Fruit fly (Drosophila melanogaster): ENCODE measurements around the gene LysB.

Gene LysB

DNA sequence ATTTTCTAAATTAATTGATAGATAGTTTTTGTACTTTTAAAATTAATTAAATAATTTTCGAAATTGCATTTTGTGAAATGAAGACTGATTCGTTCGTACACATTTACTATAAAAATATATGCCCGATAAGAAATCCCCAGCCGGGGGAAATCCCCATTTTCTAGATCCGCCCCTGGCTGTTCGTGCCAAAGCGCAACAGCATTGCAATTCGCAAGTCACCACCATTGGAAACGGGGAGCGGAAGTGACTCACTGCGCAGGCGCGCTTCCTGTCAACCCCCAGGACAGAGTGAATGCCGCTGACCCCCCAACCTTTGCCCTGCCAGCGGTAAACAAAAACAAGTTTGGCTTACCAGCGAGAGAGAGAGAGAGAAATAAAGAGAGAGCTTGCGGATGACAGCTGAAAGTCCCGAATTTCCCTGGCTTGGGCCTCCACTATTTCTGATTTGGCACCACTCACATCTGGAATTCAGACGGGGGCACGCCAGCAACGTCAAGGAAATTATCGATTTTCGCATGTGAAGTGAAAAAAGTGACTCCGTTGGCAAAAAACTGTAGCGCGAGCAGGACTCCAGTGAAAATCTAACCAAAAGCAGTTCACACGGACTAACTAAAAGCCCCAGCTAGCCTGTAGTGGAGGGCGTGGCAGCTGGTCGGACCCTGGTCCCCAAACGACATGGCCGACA, 11.2 kb upstream of the LysB start, which contains the start of gene Aplip1:
Gene Aplip1, plus strand, starts transcription at position 450 of the 685 bp plus-strand sequence.
- TF ChIP-seq noc (tag; optimal IDR thresholded peaks at IDR 0.05): no peak

dm6 chr3L:1200357-1201051, 6.7 kb upstream of the LysB start, which contains the start of gene mwh:
Gene mwh (plus strand): TSS chr3L:1200786.
- TF ChIP-seq noc (tag; optimal IDR thresholded peaks at IDR 0.05): no peak

- peak; percentile 19 for TF ChIP-seq noc (tag; optimal IDR thresholded peaks at IDR 0.05)
These were observed 4.5 kb upstream of the LysB start, which contains the start of gene meep for dm6 chr3L:1202588-1203195. Gene meep (minus strand): TSS chr3L:1203036.

DNA sequence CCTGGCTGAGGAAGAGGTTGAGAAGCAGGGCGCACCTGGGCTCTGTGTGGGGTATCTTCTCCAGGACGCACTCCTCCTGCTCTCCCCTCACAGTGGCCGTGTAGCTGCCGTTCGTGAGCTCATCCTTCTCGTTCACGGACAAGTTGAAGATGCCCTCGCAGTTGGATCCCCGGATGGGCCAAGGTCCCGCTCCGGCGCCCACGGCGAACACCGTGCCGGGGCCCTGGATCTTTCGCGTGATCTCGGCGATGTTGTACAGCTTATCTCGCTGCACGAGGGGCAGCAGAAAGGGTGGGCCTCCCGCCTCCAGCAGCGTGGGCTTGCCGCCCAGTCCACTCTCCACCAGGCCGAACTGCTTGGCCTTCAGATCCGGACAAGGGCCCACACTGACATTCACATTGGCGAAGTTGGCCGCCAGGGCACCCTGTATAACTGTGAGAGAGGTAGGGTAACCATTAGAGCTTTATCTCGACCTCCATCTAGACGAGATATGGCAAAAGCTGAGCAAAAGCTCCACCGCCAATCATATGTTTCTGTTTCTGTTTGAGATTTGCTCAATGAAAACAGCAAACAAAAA, 3.2 kb upstream of the LysB start:
- TF ChIP-seq noc (tag; optimal IDR thresholded peaks at IDR 0.05): no peak

dm6 chr3L:1204674-1205547, 2.3 kb upstream of the LysB start, which contains the start of gene CG9119:
Gene CG9119 (minus strand): TSS chr3L:1204795.
- peak; percentile 96 for TF ChIP-seq noc (tag; optimal IDR thresholded peaks at IDR 0.05)

dm6 chr3L:1208206-1208605, 1.0 kb downstream of the LysB start:
- TF ChIP-seq noc (tag; optimal IDR thresholded peaks at IDR 0.05): no peak

DNA sequence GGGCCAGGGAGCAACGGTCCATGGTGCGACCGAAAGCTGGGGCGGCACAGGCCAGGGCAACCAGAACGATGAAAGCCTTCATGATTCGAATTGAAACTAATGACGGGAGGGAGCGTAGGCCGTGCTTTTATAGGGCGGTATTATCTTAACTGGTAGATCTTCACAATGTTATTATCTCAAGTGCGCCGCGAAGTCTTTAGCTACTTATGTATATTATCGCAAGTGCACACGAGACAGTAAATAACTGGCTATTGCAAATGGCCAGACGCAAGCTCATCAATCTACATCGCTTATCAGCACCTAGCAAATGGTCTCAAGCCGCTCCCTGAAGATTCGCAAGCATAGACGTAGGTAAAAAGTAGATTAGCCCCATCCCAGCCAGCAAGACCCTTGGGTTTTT, 3.9 kb downstream of the LysB start, which contains the start of gene LysD:
Gene LysD, minus strand, starts transcription at position 101 of the 400 bp plus-strand sequence.
- TF ChIP-seq noc (tag; optimal IDR thresholded peaks at IDR 0.05): no peak

dm6 chr3L:1212113-1212512, 4.9 kb downstream of the LysB start:
- no peak for TF ChIP-seq noc (tag; optimal IDR thresholded peaks at IDR 0.05)

DNA sequence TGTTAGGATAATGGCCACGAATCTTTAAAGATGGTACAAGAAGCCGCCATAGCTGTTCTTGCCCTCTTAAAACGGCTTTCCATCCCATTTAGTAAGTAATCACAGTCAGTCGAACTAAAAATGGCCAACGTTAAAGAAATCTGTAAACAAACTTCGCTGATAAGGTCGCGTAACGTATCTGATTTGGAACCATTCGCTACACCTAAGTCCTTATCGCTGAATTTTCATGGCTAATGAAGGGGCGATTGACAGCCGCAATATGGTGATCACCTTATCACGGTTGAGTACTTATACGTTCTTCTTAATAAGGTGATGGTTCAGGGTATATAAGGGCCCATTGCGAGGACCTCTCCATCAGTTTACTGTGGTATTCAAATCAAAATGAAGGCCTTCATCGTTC, 5.4 kb downstream of the LysB start, which contains the start of gene LysE:
Gene LysE, plus strand, starts transcription at position 257 of the 400 bp plus-strand sequence.
- TF ChIP-seq noc (tag; optimal IDR thresholded peaks at IDR 0.05): no peak

- no peak for TF ChIP-seq noc (tag; optimal IDR thresholded peaks at IDR 0.05)
These were observed 9.3 kb downstream of the LysB start for dm6 chr3L:1216460-1216859.

- TF ChIP-seq noc (tag; optimal IDR thresholded peaks at IDR 0.05): no peak
These were observed 11.4 kb downstream of the LysB start, which contains the start of gene LysP for dm6 chr3L:1218596-1218995. Gene LysP (minus strand): TSS chr3L:1218696.

dm6 chr3L:1227303-1227797, 20.2 kb downstream of the LysB start, which contains the start of gene LysS:
Gene LysS (plus strand): TSS chr3L:1227747.
- no peak for TF ChIP-seq noc (tag; optimal IDR thresholded peaks at IDR 0.05)

DNA sequence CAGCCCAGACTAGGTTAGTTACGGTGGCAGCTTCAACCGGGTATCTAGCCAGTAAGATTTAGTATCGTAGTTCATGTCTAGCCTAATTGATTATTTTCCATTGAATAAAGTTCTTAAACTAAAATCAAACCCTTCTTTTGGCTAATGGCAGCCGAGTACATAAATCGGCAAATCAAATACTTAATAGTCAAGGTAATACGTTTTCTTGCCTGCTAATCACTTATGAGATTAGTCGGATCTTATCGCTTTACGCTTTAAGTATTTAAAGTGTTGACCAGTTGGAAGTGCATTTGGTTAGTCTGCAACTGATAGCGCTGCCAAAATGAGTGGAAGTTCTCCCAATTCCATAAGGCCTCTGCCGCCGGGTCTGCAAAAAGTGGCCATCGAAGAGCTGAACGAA, 25.4 kb downstream of the LysB start, which contains the start of gene CG33965:
Gene CG33965, plus strand, starts transcription at position 301 of the 400 bp plus-strand sequence.
- no peak for TF ChIP-seq noc (tag; optimal IDR thresholded peaks at IDR 0.05)

- TF ChIP-seq noc (tag; optimal IDR thresholded peaks at IDR 0.05): no peak
These were observed 26.7 kb downstream of the LysB start, which contains the start of gene CG33966 for dm6 chr3L:1233830-1234229. Gene CG33966 (plus strand): TSS chr3L:1234130.

- no peak for TF ChIP-seq noc (tag; optimal IDR thresholded peaks at IDR 0.05)
These were observed 28.3 kb downstream of the LysB start, which contains the start of gene galene for dm6 chr3L:1235426-1235825. Gene galene (plus strand): TSS chr3L:1235726.

Measured in whole organism, larva.